Worm (Caenorhabditis elegans): ENCODE data around the gene lsm-5.

- TF ChIP-seq egl-27 (tag; optimal IDR thresholded peaks at IDR 0.05) = no peak
- TF ChIP-seq R02D3.7 (tag; optimal IDR thresholded peaks at IDR 0.05) = no peak
- no peak for TF ChIP-seq lin-39 (tag; optimal IDR thresholded peaks at IDR 0.05)
These were observed 2.4 kb downstream of the lsm-5 start, which contains the start of gene fbxa-94 for ce11 chrV:15572613-15573012.
